Worm (Caenorhabditis elegans): ENCODE results near the gene skr-14.

ce11 chrV:4435411-4435981 lies 14.1 kb upstream of the skr-14 start, which contains the start of gene Y47D7A.13:
- TF ChIP-seq lin-39 (tag; optimal IDR thresholded peaks at IDR 0.05), result no peak
- no peak for TF ChIP-seq elt-3 (tag; optimal IDR thresholded peaks at IDR 0.05)
- TF ChIP-seq unc-55 (GFP tag; optimal IDR thresholded peaks at IDR 0.05), result no peak
- TF ChIP-seq skn-1 (tag; optimal IDR thresholded peaks at IDR 0.05), result no peak
- no peak for TF ChIP-seq blmp-1 (tag; optimal IDR thresholded peaks at IDR 0.05; ENCODE audit: insufficient read depth)
- TF ChIP-seq Y55F3AM.14 (GFP tag; optimal IDR thresholded peaks at IDR 0.05), result no peak
- TF ChIP-seq ama-1 (optimal IDR thresholded peaks at IDR 0.05), result no peak
- no peak for TF ChIP-seq nhr-77 (tag; optimal IDR thresholded peaks at IDR 0.05)
- no peak for TF ChIP-seq elt-1 (tag; optimal IDR thresholded peaks at IDR 0.05)
- TF ChIP-seq ztf-4 (tag; optimal IDR thresholded peaks at IDR 0.05), result no peak
- no peak for TF ChIP-seq snpc-4 (tag; optimal IDR thresholded peaks at IDR 0.05)
- no peak for TF ChIP-seq unc-39 (tag; optimal IDR thresholded peaks at IDR 0.05)
- TF ChIP-seq nhr-23 (tag; optimal IDR thresholded peaks at IDR 0.05), result no peak
- no peak for TF ChIP-seq lsy-2 (tag; optimal IDR thresholded peaks at IDR 0.05)

All from whole organism, L2 larva.